Worm (Caenorhabditis elegans) whole organism, young adult: ENCODE data around the gene msp-33.

ENCODE experiments used
- B0261.1 ChIP-seq: sonication (generic microtip); optimal IDR thresholded peaks from 2 replicates; lab custom pipeline; 2016; ENCODE audit warnings: mild to moderate bottlenecking, missing genetic modification characterization, moderate library complexity, missing compliant biosample characterization
- F22D6.2 ChIP-seq: sonication (generic microtip); optimal IDR thresholded peaks from 2 replicates; lab custom pipeline; 2016; ENCODE audit warnings: mild to moderate bottlenecking, missing genetic modification characterization, missing compliant biosample characterization
- F57C9.4 ChIP-seq: sonication (generic microtip); optimal IDR thresholded peaks from 2 replicates; lab custom pipeline; 2017; ENCODE audit warnings: mild to moderate bottlenecking, missing genetic modification characterization, missing compliant biosample characterization
- K12H6.12 ChIP-seq: fragments of 200-800 bp; sonication (Bioruptor generic); optimal IDR thresholded peaks from 2 replicates; lab custom pipeline; 2018; ENCODE audit warnings: mild to moderate bottlenecking, missing genetic modification characterization, missing compliant biosample characterization
- T07F8.4 ChIP-seq: sonication (generic microtip); optimal IDR thresholded peaks from 2 replicates; lab custom pipeline; 2016; ENCODE audit warnings: mild to moderate bottlenecking, missing genetic modification characterization, moderate library complexity, missing compliant biosample characterization
- T26A5.8 ChIP-seq: sonication (generic microtip); optimal IDR thresholded peaks from 2 replicates; lab custom pipeline; 2016; ENCODE audit warnings: missing genetic modification characterization, missing compliant biosample characterization
- Y53F4B.3 ChIP-seq: fragments of 200-800 bp; sonication (Bioruptor generic); IDR thresholded peaks from 2 replicates; pipeline ENCODE4 v1.3.6; 2022; ENCODE audit warnings: missing genetic modification reagents, missing genetic modification characterization, missing compliant biosample characterization
- Y56A3A.18 ChIP-seq: fragments of 200-800 bp; sonication (Bioruptor generic); IDR thresholded peaks from 2 replicates; pipeline ENCODE4 v1.3.6; 2022; ENCODE audit warnings: missing genetic modification reagents, missing genetic modification characterization, missing compliant biosample characterization
- ZK185.1 ChIP-seq: sonication (generic microtip); optimal IDR thresholded peaks from 2 replicates; lab custom pipeline; 2016; ENCODE audit warnings: mild to moderate bottlenecking, missing genetic modification characterization, missing compliant biosample characterization; ENCODE audit not compliant: poor library complexity, severe bottlenecking
- ama-1 ChIP-seq, 3 experiments: fragments of 150-350 bp in 1 of 3; sonication (generic microtip) in 2 of 3; optimal IDR thresholded peaks; 2 replicates each; lab custom pipeline; 2014 to 2018; ENCODE audit warnings: missing biosample characterization in 2 of 3, missing genetic modification characterization in 2 of 3, missing genetic modification reagents in 2 of 3
- aptf-2 ChIP-seq: fragments of 200-800 bp; sonication (Bioruptor generic); conservative IDR thresholded peaks from 2 replicates; pipeline ENCODE4 v1.3.6; 2022; ENCODE audit warnings: missing genetic modification reagents, missing genetic modification characterization, missing compliant biosample characterization
- atf-7 ChIP-seq: sonication (generic microtip); optimal IDR thresholded peaks from 2 replicates; lab custom pipeline; 2017; ENCODE audit warnings: mild to moderate bottlenecking, missing genetic modification characterization, missing compliant biosample characterization
- athp-1 ChIP-seq: sonication (generic microtip); optimal IDR thresholded peaks from 2 replicates; lab custom pipeline; 2017; ENCODE audit warnings: mild to moderate bottlenecking, missing genetic modification characterization, missing compliant biosample characterization
- attf-6 ChIP-seq: fragments of 200-800 bp; sonication (Bioruptor generic); IDR thresholded peaks from 2 replicates; pipeline ENCODE4 v1.3.6; 2022; ENCODE audit warnings: missing genetic modification reagents, missing genetic modification characterization, missing compliant biosample characterization
- cebp-1 ChIP-seq, 2 experiments: fragments of 200-800 bp in 1 of 2; sonication (Bioruptor generic) in 1 of 2; sonication (generic microtip) in 1 of 2; IDR thresholded peaks in 1 of 2; optimal IDR thresholded peaks in 1 of 2; 2 replicates each; pipeline versions ENCODE4 v1.3.6 to Lab custom; 2017 to 2022; ENCODE audit warnings: missing compliant biosample characterization in 2 of 2, missing genetic modification characterization in 2 of 2, mild to moderate bottlenecking in 1 of 2, missing genetic modification reagents in 1 of 2, moderate library complexity in 1 of 2
- cebp-2 ChIP-seq: fragments of 200-800 bp; sonication (Bioruptor generic); IDR thresholded peaks from 2 replicates; pipeline ENCODE4 v1.3.6; 2022; ENCODE audit warnings: missing genetic modification characterization, missing compliant biosample characterization
- ceh-91 ChIP-seq: fragments of 200-800 bp; sonication (Bioruptor generic); IDR thresholded peaks from 2 replicates; pipeline ENCODE4 v1.3.6; 2022; ENCODE audit warnings: missing genetic modification reagents, missing genetic modification characterization, missing compliant biosample characterization
- die-1 ChIP-seq: sonication (generic microtip); optimal IDR thresholded peaks from 2 replicates; lab custom pipeline; 2016; ENCODE audit warnings: missing genotype, mild to moderate bottlenecking, missing genetic modification characterization, missing compliant biosample characterization
- dpl-1 ChIP-seq: fragments of 150-350 bp; optimal IDR thresholded peaks from 2 replicates; lab custom pipeline; 2014; ENCODE audit warnings: missing biosample characterization, missing genetic modification reagents, missing genetic modification characterization
- egl-44 ChIP-seq: fragments of 200-800 bp; sonication (Bioruptor generic); IDR thresholded peaks from 2 replicates; pipeline ENCODE4 v1.3.6; 2022; ENCODE audit warnings: missing genetic modification reagents, missing genetic modification characterization, missing compliant biosample characterization
- hsf-1 ChIP-seq: fragments of 200-800 bp; sonication (Bioruptor generic); IDR thresholded peaks from 2 replicates; pipeline ENCODE4 v1.3.6; 2022; ENCODE audit warnings: missing genetic modification reagents, missing genetic modification characterization, missing compliant biosample characterization
- lin-26 ChIP-seq: fragments of 200-800 bp; sonication (Bioruptor generic); IDR thresholded peaks from 2 replicates; pipeline ENCODE4 v1.3.6; 2022; ENCODE audit warnings: missing genetic modification reagents, missing genetic modification characterization, missing compliant biosample characterization
- lsl-1 ChIP-seq: fragments of 200-800 bp; sonication (Bioruptor generic); optimal IDR thresholded peaks from 2 replicates; lab custom pipeline; 2018; ENCODE audit warnings: mild to moderate bottlenecking, missing genetic modification characterization, moderate library complexity, missing compliant biosample characterization
- mel-28 ChIP-seq: sonication (generic microtip); optimal IDR thresholded peaks from 2 replicates; lab custom pipeline; 2016; ENCODE audit warnings: borderline replicate concordance, mild to moderate bottlenecking, missing genetic modification characterization, missing compliant biosample characterization
- nfya-2 ChIP-seq: fragments of 200-800 bp; sonication (Bioruptor generic); IDR thresholded peaks from 2 replicates; pipeline ENCODE4 v1.3.6; 2022; ENCODE audit warnings: missing genetic modification reagents, missing genetic modification characterization, missing compliant biosample characterization
- nfyb-1 ChIP-seq: fragments of 200-800 bp; sonication (Bioruptor generic); IDR thresholded peaks from 2 replicates; pipeline ENCODE4 v1.3.6; 2022; ENCODE audit warnings: missing genetic modification reagents, missing genetic modification characterization, missing compliant biosample characterization
- nhr-27 ChIP-seq: fragments of 200-800 bp; sonication (Bioruptor generic); optimal IDR thresholded peaks from 2 replicates; lab custom pipeline; 2018; ENCODE audit warnings: mild to moderate bottlenecking, missing genetic modification characterization, moderate library complexity, missing compliant biosample characterization
- nhr-80 ChIP-seq: sonication (generic microtip); optimal IDR thresholded peaks from 2 replicates; lab custom pipeline; 2016; ENCODE audit warnings: missing genetic modification characterization, missing compliant biosample characterization
- repo-1 ChIP-seq: sonication (generic microtip); optimal IDR thresholded peaks from 2 replicates; lab custom pipeline; 2017; ENCODE audit warnings: mild to moderate bottlenecking, missing genetic modification characterization, missing compliant biosample characterization
- tbp1 ChIP-seq: fragments of 200-800 bp; sonication (Bioruptor generic); optimal IDR thresholded peaks from 2 replicates; lab custom pipeline; 2018; ENCODE audit warnings: mild to moderate bottlenecking, missing genetic modification characterization, missing compliant biosample characterization
- tbx-9 ChIP-seq: sonication (generic microtip); optimal IDR thresholded peaks from 2 replicates; lab custom pipeline; 2016; ENCODE audit warnings: borderline replicate concordance, missing genetic modification characterization, inconsistent platforms, missing compliant biosample characterization
- unc-130 ChIP-seq: sonication (generic microtip); optimal IDR thresholded peaks from 2 replicates; lab custom pipeline; 2016; ENCODE audit warnings: missing genetic modification reagents, missing genetic modification characterization, missing compliant biosample characterization
- ztf-28 ChIP-seq: fragments of 200-800 bp; sonication (Bioruptor generic); IDR thresholded peaks from 2 replicates; pipeline ENCODE4 v1.3.6; 2022; ENCODE audit warnings: missing genetic modification reagents, missing genetic modification characterization, missing compliant biosample characterization

The msp-33 gene

ce11 chrII:4888527-4889487, 3.7 kb downstream of the msp-33 start, which contains the start of gene pgm-1 (continued):
- TF ChIP-seq ceh-91 (GFP tag; lab: Robert Waterston, UW) = peak; percentile 77
- TF ChIP-seq die-1 (tag; lab: Kevin White, UChicago) = no peak
- no peak for TF ChIP-seq atf-7
- TF ChIP-seq nfyb-1 (GFP tag; lab: Robert Waterston, UW) = no peak
- TF ChIP-seq athp-1 (tag; lab: Kevin White, UChicago) = no peak
- no peak for TF ChIP-seq F22D6.2 (tag; lab: Kevin White, UChicago)
- TF ChIP-seq hsf-1 (GFP tag; lab: Robert Waterston, UW) = peak; percentile 86
- no peak for TF ChIP-seq attf-6 (GFP tag; lab: Robert Waterston, UW)
- no peak for TF ChIP-seq cebp-1 (GFP tag; IDR thresholded peaks at IDR 0.05; lab: Robert Waterston, UW)
- TF ChIP-seq cebp-1 (tag; optimal IDR thresholded peaks at IDR 0.05; lab: Kevin White, UChicago) = peak; percentile 24
- peak; percentile 15 for TF ChIP-seq nhr-80
- TF ChIP-seq lin-26 (GFP tag; lab: Robert Waterston, UW) = 0 out of 2 replicates have a peak, but pooled peaks have one; percentile 24
- TF ChIP-seq K12H6.12 (tag; lab: Kevin White, UChicago) = peak; percentile 14
- no peak for TF ChIP-seq B0261.1 (tag; lab: Kevin White, UChicago)
- TF ChIP-seq dpl-1 (GFP tag; lab: Kevin White, UChicago) = peak; percentile 19
- no peak for TF ChIP-seq tbx-9 (tag; lab: Kevin White, UChicago)
- TF ChIP-seq T26A5.8 (tag; lab: Kevin White, UChicago) = no peak
- no peak for TF ChIP-seq Y56A3A.18 (GFP tag; lab: Robert Waterston, UW)
- TF ChIP-seq, all 124 proteins: peak for 19

DNA sequence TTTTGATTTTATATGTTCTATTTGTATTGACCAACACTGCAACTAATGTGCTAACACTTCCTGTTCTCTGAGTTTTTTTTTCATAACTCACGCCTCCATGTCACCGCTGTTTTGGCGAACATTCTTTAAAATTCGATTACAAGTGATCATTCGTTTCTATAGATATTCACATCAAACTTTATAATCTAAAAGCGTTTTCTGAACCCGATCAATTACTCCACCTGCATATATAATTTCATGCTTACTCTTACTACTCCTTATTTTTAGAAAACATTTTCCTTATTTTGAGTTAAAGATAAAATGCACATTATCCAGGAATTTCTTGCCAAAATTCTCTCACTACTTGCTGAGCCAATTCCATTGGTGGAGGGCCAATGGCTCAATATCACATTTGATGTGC, 6.5 kb downstream of the msp-33 start, which contains the start of gene R05F9.7:
Gene R05F9.7 (plus strand): TSS at position 301 of the 400 bp plus-strand sequence.
- no peak for TF ChIP-seq F57C9.4 (tag; lab: Kevin White, UChicago)
- TF ChIP-seq ama-1 (optimal IDR thresholded peaks at IDR 0.05; lab: Kevin White, UChicago) = no peak
- TF ChIP-seq ama-1 (GFP tag; optimal IDR thresholded peaks at IDR 0.05; lab: Kevin White, UChicago) = no peak
- TF ChIP-seq attf-6 (GFP tag; lab: Robert Waterston, UW) = no peak
- TF ChIP-seq repo-1 (tag; lab: Kevin White, UChicago) = no peak
- TF ChIP-seq aptf-2 = no peak
- no peak for TF ChIP-seq F22D6.2 (tag; lab: Kevin White, UChicago)
- no peak for TF ChIP-seq tbp1
- no peak for TF ChIP-seq ztf-28
- TF ChIP-seq lsl-1 (GFP tag; lab: Kevin White, UChicago) = no peak
- no peak for TF ChIP-seq egl-44 (GFP tag; lab: Robert Waterston, UW)
- no peak for TF ChIP-seq cebp-2
- TF ChIP-seq nhr-27 = no peak
- TF ChIP-seq unc-130 = no peak
- TF ChIP-seq cebp-1 (GFP tag; IDR thresholded peaks at IDR 0.05; lab: Robert Waterston, UW) = no peak
- no peak for TF ChIP-seq cebp-1 (tag; optimal IDR thresholded peaks at IDR 0.05; lab: Kevin White, UChicago)

ce11 chrII:4884403-4884802, 8.1 kb downstream of the msp-33 start:
- no peak for TF ChIP-seq ZK185.1 (tag; lab: Kevin White, UChicago)
- no peak for TF ChIP-seq K12H6.12 (tag; lab: Kevin White, UChicago)
- no peak for TF ChIP-seq nhr-80
- no peak for TF ChIP-seq hsf-1 (GFP tag; lab: Robert Waterston, UW)
- TF ChIP-seq mel-28 (tag; lab: Kevin White, UChicago) = no peak
- no peak for TF ChIP-seq die-1 (tag; lab: Kevin White, UChicago)
- TF ChIP-seq T07F8.4 (tag; lab: Kevin White, UChicago) = no peak
- TF ChIP-seq nfya-2 (GFP tag; lab: Robert Waterston, UW) = no peak
- TF ChIP-seq Y56A3A.18 (GFP tag; lab: Robert Waterston, UW) = no peak
- TF ChIP-seq Y53F4B.3 (GFP tag; lab: Robert Waterston, UW) = no peak
